Worm (Caenorhabditis elegans): ENCODE results near the gene C44B12.3.

C44B12.3 gene

DNA sequence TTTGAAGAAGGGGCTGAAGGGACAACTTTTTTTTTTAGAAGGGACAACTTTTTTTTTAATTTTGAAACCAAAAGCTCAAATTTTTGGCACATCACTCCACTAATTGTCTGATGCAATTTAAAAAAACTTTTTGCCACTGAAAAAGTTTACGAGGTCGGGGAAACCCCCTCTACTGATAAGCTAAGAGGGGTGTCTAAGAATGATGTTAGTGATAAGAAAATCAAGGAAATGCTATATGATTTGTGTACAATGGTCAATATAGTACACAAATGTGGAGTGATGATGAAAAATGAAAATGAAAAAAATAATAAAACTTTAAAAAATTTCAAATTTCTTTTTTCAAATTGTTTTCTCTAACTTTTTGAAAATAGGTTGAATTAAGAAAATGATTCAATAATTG is 43.0 kb downstream of the C44B12.3 start:
- no peak for TF ChIP-seq med-1 (GFP tag; optimal IDR thresholded peaks at IDR 0.05; ENCODE audit: insufficient read depth)
- TF ChIP-seq ref-1 (GFP tag; conservative IDR thresholded peaks at IDR 0.05) = no peak
- no peak for TF ChIP-seq ztf-29 (GFP tag; IDR thresholded peaks at IDR 0.05)
- no peak for TF ChIP-seq tab-1 (GFP tag; IDR thresholded peaks at IDR 0.05)
- TF ChIP-seq flt-1 (GFP tag; IDR thresholded peaks at IDR 0.05) = no peak
- no peak for TF ChIP-seq ztf-23 (GFP tag; IDR thresholded peaks at IDR 0.05)
- no peak for TF ChIP-seq cog-1 (tag; optimal IDR thresholded peaks at IDR 0.05)

DNA sequence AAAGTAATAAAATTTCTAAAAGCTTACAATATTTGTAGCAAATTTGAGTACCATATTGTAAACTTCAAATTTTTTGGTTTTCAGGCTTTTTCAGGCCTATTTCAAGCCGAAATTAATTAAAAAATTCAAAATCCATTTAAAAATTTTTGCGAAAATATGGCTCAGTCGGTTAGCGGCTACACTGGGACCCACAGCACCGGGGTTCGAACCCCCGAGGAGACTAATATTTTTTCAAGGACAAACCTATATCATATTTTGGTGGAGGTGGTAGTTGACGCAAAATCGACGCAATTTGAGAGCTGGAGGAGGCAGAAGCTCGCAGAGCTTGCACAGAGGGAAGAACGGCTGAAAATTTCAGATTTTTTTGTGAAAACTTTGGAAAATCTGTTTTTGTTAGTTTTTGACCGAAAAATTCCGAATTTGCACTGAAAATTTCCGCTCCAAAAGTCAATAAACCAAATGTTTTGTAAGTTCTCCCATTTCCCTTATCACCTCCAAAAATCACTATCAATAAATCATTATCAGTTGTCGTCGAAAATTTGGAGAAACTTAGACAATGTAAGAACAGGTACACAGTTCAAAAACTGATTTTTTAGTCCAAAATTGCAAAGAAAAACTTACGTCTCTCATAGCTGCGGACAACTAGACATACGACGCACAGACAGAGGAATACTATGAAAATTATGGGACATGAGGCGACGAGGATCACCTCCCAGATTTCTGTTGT is 44.0 kb downstream of the C44B12.3 start:
- no peak for TF ChIP-seq flt-1 (GFP tag; IDR thresholded peaks at IDR 0.05)
- TF ChIP-seq klf-2 (GFP tag; conservative IDR thresholded peaks at IDR 0.05) = no peak
- TF ChIP-seq med-1 (GFP tag; optimal IDR thresholded peaks at IDR 0.05; ENCODE audit: insufficient read depth) = no peak
- TF ChIP-seq ztf-29 (GFP tag; IDR thresholded peaks at IDR 0.05) = no peak
- TF ChIP-seq ztf-23 (GFP tag; IDR thresholded peaks at IDR 0.05) = no peak
- no peak for TF ChIP-seq T22C8.4 (GFP tag; IDR thresholded peaks at IDR 0.05)
- no peak for TF ChIP-seq ref-1 (GFP tag; conservative IDR thresholded peaks at IDR 0.05)
- no peak for TF ChIP-seq tab-1 (GFP tag; IDR thresholded peaks at IDR 0.05)
- no peak for TF ChIP-seq cog-1 (tag; optimal IDR thresholded peaks at IDR 0.05)

Data from whole organism, midembryonic.